Worm (Caenorhabditis elegans) whole organism, L4 larva: ENCODE measurements around the gene lec-11.
A peak's percentile ranks its signal among the peaks of the same experiment; 100 is the strongest.

Experiments
- F37D6.2 ChIP-seq: sonication (generic microtip); optimal IDR thresholded peaks from 2 replicates; lab custom pipeline; 2016; ENCODE audit warnings: mild to moderate bottlenecking, missing genetic modification characterization, missing compliant biosample characterization
- F44E2.7 ChIP-seq: fragments of 200-800 bp; sonication (Bioruptor generic); IDR thresholded peaks from 2 replicates; pipeline ENCODE4 v2.1.2; 2022; ENCODE audit warnings: missing genetic modification characterization, missing compliant biosample characterization
- Y105C5A.15 ChIP-seq: fragments of 200-800 bp; sonication (Bioruptor generic); IDR thresholded peaks from 2 replicates; pipeline ENCODE4 v1.3.6; 2022; ENCODE audit warnings: missing genetic modification characterization, missing compliant biosample characterization
- Y48G9A.11 ChIP-seq: fragments of 200-800 bp; sonication (Bioruptor generic); IDR thresholded peaks from 2 replicates; pipeline ENCODE4 v1.3.6; 2022; ENCODE audit warnings: missing genetic modification reagents, missing genetic modification characterization, missing compliant biosample characterization
- aha-1 ChIP-seq: fragments of 150-350 bp; peaks from one replicate; lab custom pipeline; 2014; ENCODE audit warnings: missing biosample characterization, missing genetic modification characterization
- arid-1 ChIP-seq: fragments of 200-800 bp; sonication (Bioruptor generic); conservative IDR thresholded peaks from 2 replicates; pipeline ENCODE4 v1.3.6; 2022; ENCODE audit warnings: missing genetic modification reagents, missing genetic modification characterization, missing compliant biosample characterization
- ces-1 ChIP-seq: fragments of 150-350 bp; sonication (generic microtip); optimal IDR thresholded peaks from 4 replicates; lab custom pipeline; 2014; ENCODE audit warnings: missing biosample characterization, missing genetic modification reagents, missing genetic modification characterization
- ctbp-1 ChIP-seq: fragments of 200-800 bp; sonication (Bioruptor generic); IDR thresholded peaks from 2 replicates; pipeline ENCODE4 v1.3.6; 2022; ENCODE audit warnings: missing genetic modification reagents, missing genetic modification characterization, missing compliant biosample characterization
- daf-16 ChIP-seq, 3 experiments: sonication (generic microtip); optimal IDR thresholded peaks; 2 replicates each; lab custom pipeline; 2016 to 2017; ENCODE audit warnings: missing genetic modification characterization in 3 of 3, missing genetic modification reagents in 3 of 3, mild to moderate bottlenecking in 2 of 3, missing compliant biosample characterization in 2 of 3, missing biosample characterization in 1 of 3, moderate library complexity in 1 of 3
- duxl-1 ChIP-seq: sonication (generic microtip); optimal IDR thresholded peaks from 2 replicates; lab custom pipeline; 2016; ENCODE audit warnings: mild to moderate bottlenecking, missing genetic modification characterization, moderate library complexity, missing compliant biosample characterization; ENCODE audit not compliant: poor library complexity
- dve-1 ChIP-seq: sonication (generic microtip); optimal IDR thresholded peaks from 2 replicates; lab custom pipeline; 2017; ENCODE audit warnings: antibody characterized with exemption, mild to moderate bottlenecking, missing genetic modification characterization, missing compliant biosample characterization; ENCODE audit not compliant: insufficient read depth
- egl-43 ChIP-seq: fragments of 200-800 bp; sonication (Bioruptor generic); IDR thresholded peaks from 2 replicates; pipeline ENCODE4 v1.3.6; 2022; ENCODE audit warnings: missing genetic modification reagents, missing genetic modification characterization, missing compliant biosample characterization
- hmg-1.1 ChIP-seq: fragments of 200-800 bp; sonication (Bioruptor generic); IDR thresholded peaks from 2 replicates; pipeline ENCODE4 v1.3.6; 2022; ENCODE audit warnings: missing genetic modification reagents, missing genetic modification characterization, missing compliant biosample characterization
- lim-7 ChIP-seq: fragments of 200-800 bp; sonication (Bioruptor generic); IDR thresholded peaks from 2 replicates; pipeline ENCODE4 v1.3.6; 2022; ENCODE audit warnings: missing genetic modification characterization, missing compliant biosample characterization
- lin-1 ChIP-seq: fragments of 200-800 bp; sonication (Bioruptor generic); IDR thresholded peaks from 2 replicates; pipeline ENCODE4 v1.3.6; 2022; ENCODE audit warnings: missing genetic modification reagents, missing genetic modification characterization, missing compliant biosample characterization
- lin-13 ChIP-seq: fragments of 150-350 bp; optimal IDR thresholded peaks from 2 replicates; lab custom pipeline; 2014; ENCODE audit warnings: missing biosample characterization, missing genetic modification reagents, missing genetic modification characterization
- lin-29 ChIP-seq: fragments of 200-800 bp; sonication (Bioruptor generic); IDR thresholded peaks from 2 replicates; pipeline ENCODE4 v1.3.6; 2022; ENCODE audit warnings: missing genetic modification reagents, missing genetic modification characterization, missing compliant biosample characterization
- lin-38 ChIP-seq: fragments of 200-800 bp; sonication (Bioruptor generic); IDR thresholded peaks from 2 replicates; pipeline ENCODE4 v1.3.6; 2022; ENCODE audit warnings: missing genetic modification reagents, missing genetic modification characterization, missing compliant biosample characterization
- lin-39 ChIP-seq: fragments of 150-350 bp; optimal IDR thresholded peaks from 2 replicates; lab custom pipeline; 2014; ENCODE audit warnings: missing biosample characterization, missing genetic modification reagents, missing genetic modification characterization
- lir-3 ChIP-seq: sonication (generic microtip); optimal IDR thresholded peaks from 2 replicates; lab custom pipeline; 2016; ENCODE audit warnings: mild to moderate bottlenecking, missing genetic modification characterization, missing compliant biosample characterization
- lsy-2 ChIP-seq, 2 experiments: fragments of 150-350 bp in 1 of 2; sonication (generic microtip) in 1 of 2; optimal IDR thresholded peaks; 2 replicates each; lab custom pipeline; 2014 to 2017; ENCODE audit warnings: missing biosample characterization in 2 of 2, missing genetic modification characterization in 2 of 2
- mes-2 ChIP-seq: sonication (generic microtip); optimal IDR thresholded peaks from 2 replicates; lab custom pipeline; 2016; ENCODE audit warnings: missing genotype, mild to moderate bottlenecking, missing genetic modification characterization, missing compliant biosample characterization; ENCODE audit not compliant: poor library complexity, severe bottlenecking
- mxl-2 ChIP-seq: fragments of 200-800 bp; sonication (Bioruptor generic); conservative IDR thresholded peaks from 2 replicates; pipeline ENCODE4 v1.3.6; 2022; ENCODE audit warnings: missing genetic modification reagents, missing genetic modification characterization, missing compliant biosample characterization
- mxl-3 ChIP-seq: fragments of 200-800 bp; sonication (Bioruptor generic); optimal IDR thresholded peaks from 2 replicates; lab custom pipeline; 2018; ENCODE audit warnings: mild to moderate bottlenecking, missing genetic modification characterization, missing compliant biosample characterization
- nhr-11 ChIP-seq: fragments of 150-350 bp; optimal IDR thresholded peaks from 2 replicates; lab custom pipeline; 2014; ENCODE audit warnings: missing biosample characterization, missing genetic modification characterization
- nhr-111 ChIP-seq: fragments of 200-800 bp; sonication (Bioruptor generic); optimal IDR thresholded peaks from 2 replicates; lab custom pipeline; 2018; ENCODE audit warnings: mild to moderate bottlenecking, missing genetic modification characterization, missing compliant biosample characterization
- nhr-237 ChIP-seq: sonication (generic microtip); optimal IDR thresholded peaks from 2 replicates; lab custom pipeline; 2017; ENCODE audit warnings: missing biosample characterization, missing genetic modification characterization
- nhr-28 ChIP-seq: fragments of 150-350 bp; optimal IDR thresholded peaks from 2 replicates; lab custom pipeline; 2014; ENCODE audit warnings: missing biosample characterization, missing genetic modification characterization
- nhr-48 ChIP-seq: sonication (generic microtip); optimal IDR thresholded peaks from 2 replicates; lab custom pipeline; 2016; ENCODE audit warnings: mild to moderate bottlenecking, missing genetic modification characterization, missing compliant biosample characterization
- nhr-6 ChIP-seq: fragments of 150-350 bp; optimal IDR thresholded peaks from 2 replicates; lab custom pipeline; 2014; ENCODE audit warnings: missing biosample characterization, missing genetic modification characterization
- nhr-76 ChIP-seq: fragments of 150-350 bp; optimal IDR thresholded peaks from 2 replicates; lab custom pipeline; 2014; ENCODE audit warnings: missing biosample characterization, missing genetic modification characterization
- nhr-77 ChIP-seq: fragments of 150-350 bp; optimal IDR thresholded peaks from 2 replicates; lab custom pipeline; 2014; ENCODE audit warnings: missing biosample characterization, missing genetic modification characterization
- pqm-1 ChIP-seq: sonication (generic microtip); optimal IDR thresholded peaks from 2 replicates; lab custom pipeline; 2017; ENCODE audit warnings: missing biosample characterization, missing genetic modification characterization
- saeg-2 ChIP-seq: fragments of 200-800 bp; sonication (Bioruptor generic); IDR thresholded peaks from 2 replicates; pipeline ENCODE4 v1.3.6; 2022; ENCODE audit warnings: missing genetic modification reagents, missing genetic modification characterization, missing compliant biosample characterization
- set-16 ChIP-seq: fragments of 200-800 bp; sonication (Bioruptor generic); IDR thresholded peaks from 2 replicates; pipeline ENCODE4 v1.3.6; 2022; ENCODE audit warnings: missing genetic modification reagents, missing genetic modification characterization, missing compliant biosample characterization
- snpc-1.2 ChIP-seq: fragments of 200-800 bp; sonication (Bioruptor generic); IDR thresholded peaks from 2 replicates; pipeline ENCODE4 v1.3.6; 2022; ENCODE audit warnings: missing genetic modification reagents, missing genetic modification characterization, missing compliant biosample characterization
- snpc-4 ChIP-seq: fragments of 150-350 bp; optimal IDR thresholded peaks from 2 replicates; lab custom pipeline; 2014; ENCODE audit warnings: missing biosample characterization, missing genetic modification characterization
- tag-97 ChIP-seq: fragments of 200-800 bp; sonication (Bioruptor generic); IDR thresholded peaks from 2 replicates; pipeline ENCODE4 v1.3.6; 2022; ENCODE audit warnings: missing genetic modification characterization, missing compliant biosample characterization
- tra-1 ChIP-seq: fragments of 200-800 bp; sonication (Bioruptor generic); IDR thresholded peaks from 2 replicates; pipeline ENCODE4 v1.3.6; 2022; ENCODE audit warnings: missing genetic modification reagents, missing genetic modification characterization, missing compliant biosample characterization
- unc-62 ChIP-seq, 3 experiments: fragments of 150-350 bp in 1 of 3; sonication (generic microtip); optimal IDR thresholded peaks in 2 of 3; peaks in 1 of 3; 1 replicate in 1 of 3; 2 replicates in 2 of 3; lab custom pipeline; 2014 to 2017; ENCODE audit warnings: missing biosample characterization in 3 of 3, missing genetic modification characterization in 3 of 3, missing genetic modification reagents in 3 of 3, missing genotype in 1 of 3
- zip-11 ChIP-seq: fragments of 200-800 bp; sonication (Bioruptor generic); IDR thresholded peaks from 2 replicates; pipeline ENCODE4 v1.3.6; 2022; ENCODE audit warnings: missing genetic modification characterization, missing compliant biosample characterization
- ztf-7 ChIP-seq: fragments of 150-350 bp; optimal IDR thresholded peaks from 2 replicates; lab custom pipeline; 2014; ENCODE audit warnings: missing biosample characterization, missing genetic modification characterization

lec-11 gene

ce11 chrIV:6613296-6613695, 23.3 kb upstream of the lec-11 start, which contains the start of gene drh-1:
Gene drh-1 (minus strand): TSS chrIV:6613353.
- TF ChIP-seq mxl-2 (GFP tag; lab: Robert Waterston, UW) (no peak), nhr-237 (tag; lab: Kevin White, UChicago) (no peak), lin-29 (no peak), lim-7 (GFP tag; lab: Robert Waterston, UW) (no peak), ces-1 (no peak), dve-1 (tag; lab: Kevin White, UChicago) (peak; percentile 44), mes-2 (peak; percentile 46), arid-1 (GFP tag; lab: Robert Waterston, UW) (no peak), set-16 (GFP tag; lab: Robert Waterston, UW) (no peak), Y105C5A.15 (GFP tag; lab: Robert Waterston, UW) (no peak), aha-1 (tag; lab: Kevin White, UChicago) (no peak), Y48G9A.11 (GFP tag; lab: Robert Waterston, UW) (no peak), hmg-1.1 (no peak), nhr-77 (no peak), mxl-3 (GFP tag; lab: Kevin White, UChicago) (no peak), nhr-76 (no peak), nhr-11 (no peak), lir-3 (tag; lab: Kevin White, UChicago) (no peak), daf-16 (GFP tag; optimal IDR thresholded peaks at IDR 0.05; lab: Kevin White, UChicago) (no peak), daf-16 (tag; optimal IDR thresholded peaks at IDR 0.05; lab: Kevin White, UChicago) (peak; percentile 22), unc-62 (GFP tag; optimal IDR thresholded peaks at IDR 0.05 in 1 of 2; lab: Kevin White, UChicago) (no peak), unc-62 (tag; optimal IDR thresholded peaks at IDR 0.05; lab: Kevin White, UChicago) (no peak), F44E2.7 (GFP tag; lab: Robert Waterston, UW) (no peak), nhr-111 (GFP tag; lab: Kevin White, UChicago) (no peak), nhr-28 (tag; lab: Kevin White, UChicago) (no peak), lsy-2 (tag; optimal IDR thresholded peaks at IDR 0.05; lab: Kevin White, UChicago) (peak in 1 of 2 experiments; percentile 65), saeg-2 (GFP tag; lab: Robert Waterston, UW) (no peak), F37D6.2 (no peak), tra-1 (GFP tag; lab: Robert Waterston, UW) (no peak), nhr-6 (tag; lab: Kevin White, UChicago) (peak; percentile 18), ctbp-1 (GFP tag; lab: Robert Waterston, UW) (no peak), nhr-48 (tag; lab: Kevin White, UChicago) (no peak), duxl-1 (tag; lab: Kevin White, UChicago) (no peak), egl-43 (no peak), lin-38 (GFP tag; lab: Robert Waterston, UW) (peak; percentile 68), zip-11 (GFP tag; lab: Robert Waterston, UW) (no peak), lin-39 (no peak), lin-13 (GFP tag; lab: Kevin White, UChicago) (no peak), ztf-7 (tag; lab: Kevin White, UChicago) (no peak), tag-97 (GFP tag; lab: Robert Waterston, UW) (no peak), snpc-1.2 (GFP tag; lab: Robert Waterston, UW) (peak; percentile 73), snpc-4 (tag; lab: Kevin White, UChicago) (no peak)

ce11 chrIV:6607059-6607458, 17.1 kb upstream of the lec-11 start:
- TF ChIP-seq daf-16 (GFP tag; optimal IDR thresholded peaks at IDR 0.05; lab: Kevin White, UChicago) (no peak), daf-16 (tag; optimal IDR thresholded peaks at IDR 0.05; lab: Kevin White, UChicago) (peak; percentile 3), aha-1 (tag; lab: Kevin White, UChicago) (peak; percentile 77), lin-1 (GFP tag; lab: Robert Waterston, UW) (no peak), nhr-28 (tag; lab: Kevin White, UChicago) (peak; percentile 99), unc-62 (GFP tag; optimal IDR thresholded peaks at IDR 0.05 in 1 of 2; lab: Kevin White, UChicago) (peak in 1 of 2 experiments; percentile 50), unc-62 (tag; optimal IDR thresholded peaks at IDR 0.05; lab: Kevin White, UChicago) (no peak), pqm-1 (tag; lab: Kevin White, UChicago) (peak; percentile 18), lir-3 (tag; lab: Kevin White, UChicago) (no peak)
